Worm (Caenorhabditis elegans): ENCODE measurements around the gene F33G12.6.

The F33G12.6 gene

ce11 chrII:5057315-5057714 lies 7.6 kb downstream of the F33G12.6 start (continued):
- TF ChIP-seq snpc-1.3 (tag; optimal IDR thresholded peaks at IDR 0.05; ENCODE audit: insufficient read depth) (peak; percentile 18), lag-1 (GFP tag; IDR thresholded peaks at IDR 0.05) (no peak), nhr-120 (GFP tag; IDR thresholded peaks at IDR 0.05) (no peak), F55B11.4 (tag; optimal IDR thresholded peaks at IDR 0.05; ENCODE audit: borderline replicate concordance, insufficient read depth) (no peak), K12H6.12 (tag; optimal IDR thresholded peaks at IDR 0.05) (peak; percentile 31), madf-8 (GFP tag; conservative IDR thresholded peaks at IDR 0.05) (peak; percentile 41), snpc-1.1 (tag; optimal IDR thresholded peaks at IDR 0.05; ENCODE audit: insufficient read depth) (peak; percentile 97), F57A8.1 (GFP tag; optimal IDR thresholded peaks at IDR 0.05) (no peak), madf-6 (GFP tag; IDR thresholded peaks at IDR 0.05) (peak; percentile 85), egrh-3 (GFP tag; IDR thresholded peaks at IDR 0.05) (no peak), K11D2.4 (GFP tag; IDR thresholded peaks at IDR 0.05) (peak; percentile 67), rcor-1 (GFP tag; IDR thresholded peaks at IDR 0.05) (peak; percentile 83), egl-18 (GFP tag; IDR thresholded peaks at IDR 0.05) (no peak), mes-4 (tag; optimal IDR thresholded peaks at IDR 0.05) (peak; percentile 15), B0261.1 (tag; optimal IDR thresholded peaks at IDR 0.05) (peak; percentile 92), aptf-3 (GFP tag; IDR thresholded peaks at IDR 0.05) (peak; percentile 86; the same call in 1 of the 2 replicates), ceh-79 (tag; optimal IDR thresholded peaks at IDR 0.05) (peak; percentile 19), atf-7 (tag; optimal IDR thresholded peaks at IDR 0.05) (peak; percentile 8), chd-7 (tag; optimal IDR thresholded peaks at IDR 0.05) (peak; percentile 31), ztf-18 (tag; optimal IDR thresholded peaks at IDR 0.05) (peak; percentile 32), B0035.1 (tag; optimal IDR thresholded peaks at IDR 0.05) (peak; percentile 41), lsl-1 (GFP tag; optimal IDR thresholded peaks at IDR 0.05) (peak; percentile 69), F10E7.11 (tag; optimal IDR thresholded peaks at IDR 0.05) (no peak), snpc-3.4 (tag; optimal IDR thresholded peaks at IDR 0.05) (peak; percentile 98), pha-4 (tag; optimal IDR thresholded peaks at IDR 0.05) (no peak), hlh-26 (GFP tag; conservative IDR thresholded peaks at IDR 0.05) (no peak), ztf-22 (GFP tag; optimal IDR thresholded peaks at IDR 0.05) (no peak), lin-40 (tag; optimal IDR thresholded peaks at IDR 0.05) (no peak), ceh-27 (GFP tag; optimal IDR thresholded peaks at IDR 0.05) (peak; percentile 30), ztf-25 (GFP tag; IDR thresholded peaks at IDR 0.05) (no peak), mxl-1 (tag; optimal IDR thresholded peaks at IDR 0.05) (peak; percentile 7), egl-44 (GFP tag; IDR thresholded peaks at IDR 0.05) (0 out of 2 replicates have a peak, but pooled peaks have one; percentile 16), unc-130 (GFP tag; optimal IDR thresholded peaks at IDR 0.05) (no peak), B0336.3 (GFP tag; IDR thresholded peaks at IDR 0.05) (peak; percentile 67), aptf-2 (GFP tag; conservative IDR thresholded peaks at IDR 0.05) (no peak), akir-1 (GFP tag; optimal IDR thresholded peaks at IDR 0.05) (no peak), ZK185.1 (tag; optimal IDR thresholded peaks at IDR 0.05; ENCODE audit: poor library complexity, severe bottlenecking) (peak; percentile 26), hmg-20 (GFP tag; IDR thresholded peaks at IDR 0.05) (peak; percentile 53; the same call in 1 of the 2 replicates), zfh-2 (GFP tag; conservative IDR thresholded peaks at IDR 0.05) (no peak), lin-54 (GFP tag; optimal IDR thresholded peaks at IDR 0.05) (peak; percentile 64), Y53F4B.3 (GFP tag; IDR thresholded peaks at IDR 0.05) (no peak), F39B2.1 (GFP tag; IDR thresholded peaks at IDR 0.05) (no peak), sdz-38 (tag; optimal IDR thresholded peaks at IDR 0.05) (no peak), ztf-6 (GFP tag; IDR thresholded peaks at IDR 0.05) (no peak), ceh-40 (GFP tag; IDR thresholded peaks at IDR 0.05) (0 out of 2 replicates have a peak, but pooled peaks have one; percentile 42), ekl-4 (GFP tag; IDR thresholded peaks at IDR 0.05) (peak; percentile 88), nhr-179 (tag; optimal IDR thresholded peaks at IDR 0.05) (no peak), let-607 (tag; optimal IDR thresholded peaks at IDR 0.05) (peak in 1 of 2 experiments; percentile 38)

Data from whole organism, young adult.